Worm (Caenorhabditis elegans): ENCODE measurements around the gene cest-32.
A peak's percentile ranks its signal among the peaks of the same experiment; 100 is the strongest.

- no peak for TF ChIP-seq set-16 (GFP tag; IDR thresholded peaks at IDR 0.05)
- TF ChIP-seq tra-1 (GFP tag; IDR thresholded peaks at IDR 0.05): peak; percentile 59; the same call in 1 of the 2 replicates
- TF ChIP-seq egl-43 (GFP tag; IDR thresholded peaks at IDR 0.05): no peak
- TF ChIP-seq ces-1 (GFP tag; optimal IDR thresholded peaks at IDR 0.05): no peak
- no peak for TF ChIP-seq fkh-10 (GFP tag; optimal IDR thresholded peaks at IDR 0.05)
- no peak for TF ChIP-seq mdl-1 (tag; optimal IDR thresholded peaks at IDR 0.05)
- no peak for TF ChIP-seq lin-15B (tag; optimal IDR thresholded peaks at IDR 0.05)
- TF ChIP-seq mdt-29 (GFP tag; IDR thresholded peaks at IDR 0.05): no peak
- no peak for TF ChIP-seq snpc-4 (tag; optimal IDR thresholded peaks at IDR 0.05)
These were observed 41.2 kb downstream of the cest-32 start, which contains the start of gene C03A7.13 for ce11 chrV:5192501-5192900.
